Fruit fly (Drosophila melanogaster) whole organism, embryonic: ENCODE data around the gene Sgt1.

ENCODE experiments used
- CG31441 ChIP-seq: fragments of 200-800 bp; sonication (Bioruptor generic); IDR thresholded peaks from 2 replicates; pipeline ENCODE4 v1.3.6; 2022; ENCODE audit warnings: missing biosample characterization, missing genetic modification characterization
- D19A ChIP-seq: fragments of 200-800 bp; optimal IDR thresholded peaks from 3 replicates; lab custom pipeline; 2019; ENCODE audit warnings: missing biosample characterization, mild to moderate bottlenecking, missing genetic modification characterization, moderate library complexity

DNA sequence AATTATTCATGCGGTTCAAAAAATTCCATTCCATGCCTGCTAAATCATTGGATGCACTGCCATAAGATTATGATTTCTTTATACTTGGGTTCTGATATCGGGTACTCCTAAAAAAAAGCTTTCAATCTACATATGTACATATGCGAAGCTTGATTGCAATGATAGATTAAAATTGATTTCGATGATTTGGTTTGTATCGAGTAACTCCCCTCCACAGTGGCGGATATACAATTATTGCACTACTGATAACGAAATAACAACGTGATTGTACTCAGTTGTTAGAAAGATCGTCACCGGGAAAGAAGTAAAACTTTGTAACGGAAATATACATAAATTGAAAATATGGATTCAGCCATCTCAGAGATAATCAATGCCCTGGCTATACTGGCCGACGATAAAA, 17.4 kb downstream of the Sgt1 start, which contains the start of gene Nazo:
- no peak for TF ChIP-seq D19A
- TF ChIP-seq CG31441, result no peak
